Fruit fly (Drosophila melanogaster): ENCODE measurements around the gene MFS10.

dm6 chrX:13138887-13139286 is 10.1 kb downstream of the MFS10 start, which contains the start of gene CG32645:
- no peak for TF ChIP-seq cnc (optimal IDR thresholded peaks at IDR 0.05)
- no peak for TF ChIP-seq CG1620 (GFP tag; optimal IDR thresholded peaks at IDR 0.05)
- no peak for TF ChIP-seq tj (GFP tag; optimal IDR thresholded peaks at IDR 0.05)
- no peak for TF ChIP-seq CG7045 (GFP tag; optimal IDR thresholded peaks at IDR 0.05)
- no peak for TF ChIP-seq bab1 (GFP tag; optimal IDR thresholded peaks at IDR 0.05)
- TF ChIP-seq Mnt (GFP tag; optimal IDR thresholded peaks at IDR 0.05): no peak
- no peak for TF ChIP-seq Hr96 (GFP tag; optimal IDR thresholded peaks at IDR 0.05)

Data from whole organism, adult.